Worm (Caenorhabditis elegans): ENCODE results near the gene rpn-9.

ce11 chrII:11193523-11193922, 45.2 kb downstream of the rpn-9 start:
- TF ChIP-seq W03F9.2 (tag; optimal IDR thresholded peaks at IDR 0.05) (no peak), him-1 (tag; optimal IDR thresholded peaks at IDR 0.05) (no peak), dao-5 (tag; optimal IDR thresholded peaks at IDR 0.05) (no peak)
